Worm (Caenorhabditis elegans): Measurements from ENCODE around the gene hmp-1.

Gene hmp-1

DNA sequence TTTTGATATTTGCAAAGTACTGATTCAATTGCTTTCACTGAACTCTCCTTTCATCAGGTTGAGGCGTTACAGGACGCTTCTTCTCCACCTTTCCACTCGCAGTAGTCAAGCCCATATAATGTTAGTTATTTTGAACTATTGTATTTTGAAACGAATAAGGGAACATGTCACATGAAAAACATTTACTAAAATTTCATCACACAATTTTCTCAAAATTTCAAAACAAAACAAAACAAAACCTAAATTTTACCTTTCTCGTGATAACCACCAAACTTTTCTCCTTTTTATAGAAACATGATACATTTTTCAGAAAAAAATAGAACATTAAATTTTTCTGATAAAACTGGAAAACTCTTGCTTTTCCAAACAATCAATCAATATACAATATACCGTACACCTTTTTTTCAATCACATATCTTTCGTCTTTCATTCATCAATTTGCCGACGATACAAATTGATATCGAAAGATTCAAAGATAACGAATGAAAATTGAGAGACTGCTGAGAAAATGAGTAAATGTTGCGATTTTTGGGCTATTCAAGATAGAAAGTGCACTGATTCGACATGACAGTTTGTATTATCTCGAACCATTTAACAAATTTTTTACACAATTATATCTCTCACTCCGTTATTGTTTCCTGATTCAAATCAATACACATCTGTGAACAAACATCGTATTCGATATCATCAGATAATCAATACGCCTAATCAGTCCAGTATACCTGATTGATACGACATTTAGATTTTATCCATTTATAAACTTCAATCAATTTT, 44.4 kb upstream of the hmp-1 start:
- TF ChIP-seq nhr-12 (tag; optimal IDR thresholded peaks at IDR 0.05) (no peak), egl-13 (tag; optimal IDR thresholded peaks at IDR 0.05) (no peak), mab-9 (GFP tag; IDR thresholded peaks at IDR 0.05) (no peak), efl-1 (optimal IDR thresholded peaks at IDR 0.05) (no peak), efl-1 (GFP tag; optimal IDR thresholded peaks at IDR 0.05 in 1 of 2) (peak in 1 of 2 experiments; percentile 81), efl-3 (GFP tag; optimal IDR thresholded peaks at IDR 0.05) (no peak), hlh-4 (tag; optimal IDR thresholded peaks at IDR 0.05) (no peak), ceh-63 (GFP tag; optimal IDR thresholded peaks at IDR 0.05) (no peak), lin-39 (tag; optimal IDR thresholded peaks at IDR 0.05) (no peak), lsy-2 (tag; optimal IDR thresholded peaks at IDR 0.05) (peak; percentile 9 to 74), mdl-1 (tag; optimal IDR thresholded peaks at IDR 0.05) (no peak), dsc-1 (tag; optimal IDR thresholded peaks at IDR 0.05) (no peak), Y116A8C.19 (tag; optimal IDR thresholded peaks at IDR 0.05; ENCODE audit: borderline replicate concordance) (no peak), mep-1 (tag; optimal IDR thresholded peaks at IDR 0.05) (no peak), fkh-4 (tag; optimal IDR thresholded peaks at IDR 0.05; ENCODE audit: borderline replicate concordance) (no peak), ceh-88 (GFP tag; IDR thresholded peaks at IDR 0.05) (no peak), unc-62 (GFP tag; optimal IDR thresholded peaks at IDR 0.05) (no peak), hpl-2 (GFP tag; optimal IDR thresholded peaks at IDR 0.05) (no peak), sptf-1 (tag; optimal IDR thresholded peaks at IDR 0.05) (no peak), tlp-1 (tag; optimal IDR thresholded peaks at IDR 0.05) (no peak), fkh-10 (GFP tag; optimal IDR thresholded peaks at IDR 0.05) (no peak), nhr-19 (GFP tag; conservative IDR thresholded peaks at IDR 0.05) (peak; percentile 66), pax-3 (tag; optimal IDR thresholded peaks at IDR 0.05) (no peak), nhr-28 (tag; optimal IDR thresholded peaks at IDR 0.05) (no peak), nhr-71 (tag; optimal IDR thresholded peaks at IDR 0.05) (peak; percentile 74), jun-1 (tag; optimal IDR thresholded peaks at IDR 0.05) (no peak), ets-5 (GFP tag; IDR thresholded peaks at IDR 0.05) (no peak), hlh-17 (GFP tag; optimal IDR thresholded peaks at IDR 0.05; ENCODE audit: borderline replicate concordance) (no peak), ztf-4 (tag; optimal IDR thresholded peaks at IDR 0.05) (no peak), elt-3 (tag; optimal IDR thresholded peaks at IDR 0.05) (peak in 5 of 6 experiments; percentile 23 to 88 (median 69)), lin-14 (GFP tag; optimal IDR thresholded peaks at IDR 0.05) (peak; percentile 68), ceh-82 (tag; optimal IDR thresholded peaks at IDR 0.05) (no peak), pag-3 (tag; optimal IDR thresholded peaks at IDR 0.05; ENCODE audit: borderline replicate concordance, insufficient read depth) (no peak), dpl-1 (GFP tag; optimal IDR thresholded peaks at IDR 0.05) (no peak), grh-1 (GFP tag; IDR thresholded peaks at IDR 0.05) (0 out of 2 replicates have a peak, but pooled peaks have one; percentile 12), skn-1 (tag; optimal IDR thresholded peaks at IDR 0.05) (no peak), elt-2 (tag; optimal IDR thresholded peaks at IDR 0.05) (no peak), nhr-20 (tag; optimal IDR thresholded peaks at IDR 0.05) (peak; percentile 82), sox-4 (tag; optimal IDR thresholded peaks at IDR 0.05) (no peak), nhr-47 (tag; optimal IDR thresholded peaks at IDR 0.05) (peak; percentile 28), zip-4 (GFP tag; optimal IDR thresholded peaks at IDR 0.05) (no peak), lin-35 (GFP tag; optimal IDR thresholded peaks at IDR 0.05) (peak in 1 of 2 experiments; percentile 13), snpc-4 (tag; optimal IDR thresholded peaks at IDR 0.05) (no peak), nhr-237 (tag; optimal IDR thresholded peaks at IDR 0.05) (no peak), aha-1 (tag; optimal IDR thresholded peaks at IDR 0.05) (no peak), C34B4.2 (tag; optimal IDR thresholded peaks at IDR 0.05) (no peak), blmp-1 (tag; optimal IDR thresholded peaks at IDR 0.05) (peak; percentile 50), swsn-7 (tag; optimal IDR thresholded peaks at IDR 0.05) (no peak), nhr-76 (tag; optimal IDR thresholded peaks at IDR 0.05) (no peak), xbp-1 (tag; optimal IDR thresholded peaks at IDR 0.05) (no peak), unc-98 (GFP tag; IDR thresholded peaks at IDR 0.05) (no peak)

All from whole organism, L1 larva.